Fruit fly (Drosophila melanogaster) whole organism, adult: ENCODE results near the gene CG5715.
A peak's percentile ranks its signal among the peaks of the same experiment; 100 is the strongest.

ENCODE experiments used
- CG11617 ChIP-seq: fragments of 200-800 bp; sonication (Bioruptor generic); optimal IDR thresholded peaks from 2 replicates; lab custom pipeline; 2017; ENCODE audit warnings: mild to moderate bottlenecking, missing biosample characterization, missing genetic modification reagents, missing genetic modification characterization
- CG12768 ChIP-seq: fragments of 200-800 bp; sonication (Bioruptor generic); optimal IDR thresholded peaks from 2 replicates; lab custom pipeline; 2017; ENCODE audit warnings: missing biosample characterization, missing genetic modification characterization, mild to moderate bottlenecking, moderate library complexity, missing genetic modification reagents
- CG14711 ChIP-seq: fragments of 200-800 bp; sonication (Bioruptor generic); optimal IDR thresholded peaks from 2 replicates; lab custom pipeline; 2018; ENCODE audit warnings: missing biosample characterization, mild to moderate bottlenecking, missing genetic modification characterization, moderate library complexity
- CG1620 ChIP-seq: fragments of 200-800 bp; sonication (Bioruptor generic); optimal IDR thresholded peaks from 2 replicates; lab custom pipeline; 2016; ENCODE audit warnings: missing biosample characterization, missing genetic modification characterization
- CG33017 ChIP-seq: fragments of 200-800 bp; sonication (Bioruptor generic); optimal IDR thresholded peaks from 2 replicates; lab custom pipeline; 2018; ENCODE audit warnings: missing biosample characterization, mild to moderate bottlenecking, missing genetic modification characterization, moderate library complexity
- CG5204 ChIP-seq: fragments of 200-800 bp; sonication (Bioruptor generic); optimal IDR thresholded peaks from 2 replicates; lab custom pipeline; 2016; ENCODE audit warnings: missing biosample characterization, missing genetic modification characterization
- CG7045 ChIP-seq: fragments of 200-800 bp; sonication (Bioruptor generic); optimal IDR thresholded peaks from 2 replicates; lab custom pipeline; 2017; ENCODE audit warnings: missing biosample characterization, mild to moderate bottlenecking, missing genetic modification characterization
- CG7101 ChIP-seq: fragments of 200-800 bp; sonication (Bioruptor generic); optimal IDR thresholded peaks from 2 replicates; lab custom pipeline; 2018; ENCODE audit warnings: missing biosample characterization, mild to moderate bottlenecking, missing genetic modification characterization, moderate library complexity
- Clk ChIP-seq: fragments of 200-800 bp; sonication (Bioruptor generic); optimal IDR thresholded peaks from 2 replicates; lab custom pipeline; 2017; ENCODE audit warnings: missing biosample characterization, missing genetic modification characterization
- Crg-1 ChIP-seq: fragments of 200-800 bp; sonication (Bioruptor generic); optimal IDR thresholded peaks from 2 replicates; lab custom pipeline; 2016; ENCODE audit warnings: missing biosample characterization, missing genetic modification characterization
- Hr96 ChIP-seq: fragments of 200-800 bp; sonication (Bioruptor generic); optimal IDR thresholded peaks from 2 replicates; lab custom pipeline; 2016; ENCODE audit warnings: missing biosample characterization, missing genetic modification characterization
- Mnt ChIP-seq: fragments of 200-800 bp; sonication (Bioruptor generic); optimal IDR thresholded peaks from 2 replicates; lab custom pipeline; 2016; ENCODE audit warnings: missing biosample characterization, mild to moderate bottlenecking, missing genetic modification characterization
- bab1 ChIP-seq: fragments of 200-800 bp; sonication (Bioruptor generic); optimal IDR thresholded peaks from 3 replicates; lab custom pipeline; 2019; ENCODE audit warnings: missing biosample characterization, mild to moderate bottlenecking, missing genetic modification characterization, moderate library complexity
- cic ChIP-seq: fragments of 200-800 bp; sonication (Bioruptor generic); optimal IDR thresholded peaks from 2 replicates; lab custom pipeline; 2017; ENCODE audit warnings: missing biosample characterization, mild to moderate bottlenecking, missing genetic modification characterization, moderate library complexity
- cnc ChIP-seq, 2 experiments: fragments of >200 bp; optimal IDR thresholded peaks; 2 replicates each; lab custom pipeline; 2017
- kay ChIP-seq: fragments of 200-800 bp; sonication (Bioruptor generic); peaks from one replicate; lab custom pipeline; 2016; ENCODE audit warnings: missing biosample characterization, missing genetic modification characterization, borderline replicate concordance
- ovo ChIP-seq: fragments of 200-800 bp; sonication (Bioruptor generic); optimal IDR thresholded peaks from 2 replicates; lab custom pipeline; 2016; ENCODE audit warnings: missing biosample characterization, missing genetic modification characterization
- pad ChIP-seq: fragments of 200-800 bp; sonication (Bioruptor generic); optimal IDR thresholded peaks from 3 replicates; lab custom pipeline; 2017; ENCODE audit warnings: missing biosample characterization, missing genetic modification characterization, mild to moderate bottlenecking, moderate library complexity, missing genetic modification reagents
- tj ChIP-seq: fragments of 200-800 bp; sonication (Bioruptor generic); optimal IDR thresholded peaks from 3 replicates; lab custom pipeline; 2017; ENCODE audit warnings: missing biosample characterization, mild to moderate bottlenecking, missing genetic modification characterization, moderate library complexity
- toe ChIP-seq: fragments of 200-800 bp; sonication (Bioruptor generic); optimal IDR thresholded peaks from 2 replicates; lab custom pipeline; 2016; ENCODE audit warnings: missing biosample characterization, missing genetic modification characterization

Gene CG5715

DNA sequence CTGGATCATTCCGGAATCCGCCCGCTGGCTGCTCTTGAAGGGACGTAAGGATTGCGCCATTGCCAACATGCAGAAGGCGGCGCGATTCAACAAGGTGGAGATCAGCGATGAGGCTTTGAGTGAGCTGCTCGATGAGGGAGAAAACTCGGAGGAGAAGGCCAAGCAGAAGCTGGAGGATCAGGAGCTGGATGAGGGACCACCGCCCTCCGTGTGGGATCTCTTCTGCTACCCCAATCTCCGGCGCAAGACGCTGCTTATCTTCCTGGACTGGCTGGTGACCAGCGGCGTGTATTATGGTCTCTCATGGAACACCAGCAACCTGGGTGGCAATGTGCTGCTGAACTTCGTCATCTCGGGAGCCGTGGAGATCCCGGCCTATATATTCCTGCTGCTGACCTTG is 20.0 kb downstream of the CG5715 start:
- TF ChIP-seq kay (GFP tag; lab: Kevin White, UChicago) (no peak), CG1620 (GFP tag; lab: Kevin White, UChicago) (no peak), Crg-1 (GFP tag; lab: Kevin White, UChicago) (no peak), cic (GFP tag; lab: Kevin White, UChicago) (no peak), CG33017 (tag; lab: Kevin White, UChicago) (no peak), CG7101 (tag; lab: Kevin White, UChicago) (no peak), bab1 (GFP tag; lab: Kevin White, UChicago) (no peak), ovo (GFP tag; lab: Kevin White, UChicago) (no peak), pad (GFP tag; lab: Kevin White, UChicago) (no peak)

DNA sequence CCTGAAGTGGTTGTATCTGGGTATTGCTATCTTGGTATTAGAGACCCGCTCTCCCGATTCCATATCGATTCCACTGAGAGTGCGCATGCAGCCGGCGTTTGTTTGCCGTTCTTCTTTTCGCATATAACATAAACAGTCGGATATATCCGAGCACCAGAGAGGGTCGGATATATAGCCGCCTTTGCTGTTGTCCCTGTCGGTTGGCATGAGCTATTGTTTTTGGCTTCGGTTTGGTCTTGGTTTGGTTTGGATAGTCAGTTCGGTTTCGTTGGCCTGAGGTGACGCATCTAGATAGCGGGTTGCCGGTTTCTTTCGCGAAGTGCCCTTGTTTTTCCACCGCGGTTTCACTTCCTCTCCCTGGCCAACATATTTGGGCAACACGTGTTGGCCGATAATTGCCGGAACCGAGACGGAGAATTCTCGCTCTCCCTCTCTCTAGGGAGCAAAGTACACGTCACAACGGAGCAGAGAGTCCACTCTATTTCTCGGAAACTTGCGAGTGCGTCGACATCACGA is 21.4 kb downstream of the CG5715 start, which contains the start of gene Orct2:
Gene Orct2 (plus strand): TSS at position 255 of the 516 bp plus-strand sequence.
- TF ChIP-seq cnc (optimal IDR thresholded peaks at IDR 0.05; lab: Kevin White, UChicago) (no peak), CG7101 (tag; lab: Kevin White, UChicago) (no peak), CG11617 (no peak), pad (GFP tag; lab: Kevin White, UChicago) (peak; percentile 17), CG1620 (GFP tag; lab: Kevin White, UChicago) (no peak), ovo (GFP tag; lab: Kevin White, UChicago) (no peak), cic (GFP tag; lab: Kevin White, UChicago) (peak; percentile 31), kay (GFP tag; lab: Kevin White, UChicago) (no peak), CG7045 (GFP tag; lab: Kevin White, UChicago) (peak; percentile 35), bab1 (GFP tag; lab: Kevin White, UChicago) (no peak), Clk (GFP tag; lab: Kevin White, UChicago) (no peak), Mnt (GFP tag; lab: Kevin White, UChicago) (peak; percentile 82), CG5204 (GFP tag; lab: Kevin White, UChicago) (no peak), CG33017 (tag; lab: Kevin White, UChicago) (no peak), Hr96 (GFP tag; lab: Kevin White, UChicago) (no peak), Crg-1 (GFP tag; lab: Kevin White, UChicago) (no peak), toe (GFP tag; lab: Kevin White, UChicago) (peak; percentile 16), CG12768 (GFP tag; lab: Kevin White, UChicago) (peak; percentile 50), tj (GFP tag; lab: Kevin White, UChicago) (peak; percentile 50), CG14711 (tag; lab: Kevin White, UChicago) (no peak)

- peak; percentile 16 for TF ChIP-seq bab1 (GFP tag; lab: Kevin White, UChicago)
- no peak for TF ChIP-seq CG7045 (GFP tag; lab: Kevin White, UChicago)
- TF ChIP-seq pad (GFP tag; lab: Kevin White, UChicago): no peak
- peak; percentile 64 for TF ChIP-seq tj (GFP tag; lab: Kevin White, UChicago)
- no peak for TF ChIP-seq kay (GFP tag; lab: Kevin White, UChicago)
- TF ChIP-seq CG12768 (GFP tag; lab: Kevin White, UChicago): no peak
- no peak for TF ChIP-seq ovo (GFP tag; lab: Kevin White, UChicago)
These were observed 22.0 kb downstream of the CG5715 start for dm6 chr3R:24272232-24272631.

- peak; percentile 16 for TF ChIP-seq CG11617
- TF ChIP-seq CG5204 (GFP tag; lab: Kevin White, UChicago): no peak
- TF ChIP-seq Crg-1 (GFP tag; lab: Kevin White, UChicago): no peak
- TF ChIP-seq pad (GFP tag; lab: Kevin White, UChicago): peak; percentile 23
- TF ChIP-seq toe (GFP tag; lab: Kevin White, UChicago): no peak
- TF ChIP-seq ovo (GFP tag; lab: Kevin White, UChicago): peak; percentile 95
- peak; percentile 71 for TF ChIP-seq Mnt (GFP tag; lab: Kevin White, UChicago)
- peak; percentile 43 for TF ChIP-seq CG7101 (tag; lab: Kevin White, UChicago)
- TF ChIP-seq Clk (GFP tag; lab: Kevin White, UChicago): no peak
- TF ChIP-seq bab1 (GFP tag; lab: Kevin White, UChicago): peak; percentile 74
- TF ChIP-seq CG1620 (GFP tag; lab: Kevin White, UChicago): peak; percentile 14
- peak; percentile 77 for TF ChIP-seq CG14711 (tag; lab: Kevin White, UChicago)
- no peak for TF ChIP-seq Hr96 (GFP tag; lab: Kevin White, UChicago)
- TF ChIP-seq CG33017 (tag; lab: Kevin White, UChicago): peak; percentile 17
- peak; percentile 13 for TF ChIP-seq CG7045 (GFP tag; lab: Kevin White, UChicago)
- peak; percentile 24 for TF ChIP-seq CG12768 (GFP tag; lab: Kevin White, UChicago)
- peak; percentile 52 for TF ChIP-seq cic (GFP tag; lab: Kevin White, UChicago)
These were observed 23.1 kb downstream of the CG5715 start, which contains the start of gene jar for dm6 chr3R:24271071-24271470. Gene jar (minus strand): TSS chr3R:24271233.

- no peak for TF ChIP-seq CG7045 (GFP tag; lab: Kevin White, UChicago)
- TF ChIP-seq CG12768 (GFP tag; lab: Kevin White, UChicago): no peak
- no peak for TF ChIP-seq bab1 (GFP tag; lab: Kevin White, UChicago)
- TF ChIP-seq kay (GFP tag; lab: Kevin White, UChicago): no peak
- no peak for TF ChIP-seq Clk (GFP tag; lab: Kevin White, UChicago)
- peak; percentile 96 for TF ChIP-seq tj (GFP tag; lab: Kevin White, UChicago)
These were observed 23.6 kb downstream of the CG5715 start for dm6 chr3R:24270578-24270977.

dm6 chr3R:24270034-24270433 is 24.2 kb downstream of the CG5715 start:
- no peak for TF ChIP-seq toe (GFP tag; lab: Kevin White, UChicago)
- TF ChIP-seq CG14711 (tag; lab: Kevin White, UChicago): no peak
- TF ChIP-seq CG7101 (tag; lab: Kevin White, UChicago): no peak
- no peak for TF ChIP-seq CG33017 (tag; lab: Kevin White, UChicago)
- no peak for TF ChIP-seq cnc (optimal IDR thresholded peaks at IDR 0.05; lab: Kevin White, UChicago)
- TF ChIP-seq CG12768 (GFP tag; lab: Kevin White, UChicago): no peak
- TF ChIP-seq kay (GFP tag; lab: Kevin White, UChicago): no peak
- no peak for TF ChIP-seq Crg-1 (GFP tag; lab: Kevin White, UChicago)
- TF ChIP-seq CG11617: no peak
- no peak for TF ChIP-seq bab1 (GFP tag; lab: Kevin White, UChicago)
- TF ChIP-seq pad (GFP tag; lab: Kevin White, UChicago): no peak
- TF ChIP-seq tj (GFP tag; lab: Kevin White, UChicago): no peak
- no peak for TF ChIP-seq Hr96 (GFP tag; lab: Kevin White, UChicago)
- TF ChIP-seq CG1620 (GFP tag; lab: Kevin White, UChicago): no peak
- TF ChIP-seq Mnt (GFP tag; lab: Kevin White, UChicago): no peak
- no peak for TF ChIP-seq cic (GFP tag; lab: Kevin White, UChicago)
- no peak for TF ChIP-seq Clk (GFP tag; lab: Kevin White, UChicago)
- no peak for TF ChIP-seq ovo (GFP tag; lab: Kevin White, UChicago)
- TF ChIP-seq CG5204 (GFP tag; lab: Kevin White, UChicago): no peak
